Worm (Caenorhabditis elegans) whole organism, L1 larva: Measurements from ENCODE around the gene mrps-18B.

Source experiments
- C34B4.2 ChIP-seq: sonication (generic microtip); optimal IDR thresholded peaks from 2 replicates; lab custom pipeline; 2017; ENCODE audit warnings: mild to moderate bottlenecking, missing genetic modification characterization, missing compliant biosample characterization
- ama-1 ChIP-seq: fragments of 150-350 bp; optimal IDR thresholded peaks from 2 replicates; lab custom pipeline; 2014
- blmp-1 ChIP-seq: fragments of 150-350 bp; optimal IDR thresholded peaks from 2 replicates; lab custom pipeline; 2014; ENCODE audit warnings: missing biosample characterization, missing genetic modification characterization
- ceh-82 ChIP-seq, 3 experiments: fragments of 150-350 bp in 1 of 3; sonication (generic microtip) in 2 of 3; optimal IDR thresholded peaks; 2 replicates each; lab custom pipeline; 2014 to 2017; ENCODE audit warnings: missing biosample characterization in 3 of 3, missing genetic modification characterization in 3 of 3
- dsc-1 ChIP-seq: sonication (generic microtip); optimal IDR thresholded peaks from 2 replicates; lab custom pipeline; 2016; ENCODE audit warnings: mild to moderate bottlenecking, missing genetic modification characterization, missing compliant biosample characterization
- efl-1 ChIP-seq, 4 experiments: fragments of 150-350 bp; optimal IDR thresholded peaks in 3 of 4; peaks in 1 of 4; 1 replicate in 1 of 4; 2 replicates in 3 of 4; lab custom pipeline; 2014; ENCODE audit warnings: missing biosample characterization in 2 of 4, missing genetic modification characterization in 2 of 4, missing genetic modification reagents in 2 of 4
- efl-3 ChIP-seq: fragments of 200-800 bp; sonication (Bioruptor generic); optimal IDR thresholded peaks from 2 replicates; lab custom pipeline; 2018; ENCODE audit warnings: mild to moderate bottlenecking, missing genetic modification characterization, missing compliant biosample characterization
- elt-2 ChIP-seq: sonication (generic microtip); optimal IDR thresholded peaks from 2 replicates; lab custom pipeline; 2016; ENCODE audit warnings: missing genetic modification characterization, mild to moderate bottlenecking, inconsistent platforms, missing compliant biosample characterization, missing genetic modification reagents
- elt-3 ChIP-seq, 6 experiments: fragments of 150-350 bp in 1 of 6; sonication (generic microtip); optimal IDR thresholded peaks; 2 replicates each; lab custom pipeline; 2017 to 2018; ENCODE audit warnings: missing biosample characterization in 6 of 6, missing genetic modification characterization in 6 of 6, inconsistent platforms in 1 of 6
- ets-5 ChIP-seq: fragments of 200-800 bp; sonication (Bioruptor generic); IDR thresholded peaks from 2 replicates; pipeline ENCODE4 v1.3.6; 2022; ENCODE audit warnings: missing genetic modification characterization, missing compliant biosample characterization
- fkh-8 ChIP-seq: sonication (generic microtip); optimal IDR thresholded peaks from 2 replicates; lab custom pipeline; 2016; ENCODE audit warnings: mild to moderate bottlenecking, missing genetic modification characterization, missing compliant biosample characterization
- hlh-17 ChIP-seq: fragments of 200-800 bp; sonication (Bioruptor generic); optimal IDR thresholded peaks from 2 replicates; lab custom pipeline; 2018; ENCODE audit warnings: missing genetic modification characterization, mild to moderate bottlenecking, missing compliant biosample characterization, moderate library complexity, borderline replicate concordance
- irx-1 ChIP-seq: sonication (generic microtip); optimal IDR thresholded peaks from 2 replicates; lab custom pipeline; 2016; ENCODE audit warnings: missing genetic modification characterization, missing compliant biosample characterization
- lin-14 ChIP-seq: fragments of 200-800 bp; sonication (Bioruptor generic); optimal IDR thresholded peaks from 2 replicates; lab custom pipeline; 2018; ENCODE audit warnings: mild to moderate bottlenecking, missing genetic modification characterization, moderate library complexity, missing compliant biosample characterization
- lir-3 ChIP-seq: sonication (generic microtip); optimal IDR thresholded peaks from 2 replicates; lab custom pipeline; 2016; ENCODE audit warnings: mild to moderate bottlenecking, missing genetic modification characterization, moderate library complexity, missing compliant biosample characterization; ENCODE audit not compliant: poor library complexity
- lsy-2 ChIP-seq, 2 experiments: fragments of 150-350 bp; optimal IDR thresholded peaks; 2 replicates each; lab custom pipeline; 2014; ENCODE audit warnings: missing biosample characterization in 2 of 2, missing genetic modification characterization in 2 of 2
- mdl-1 ChIP-seq, 2 experiments: fragments of 150-350 bp; optimal IDR thresholded peaks; 2 replicates each; lab custom pipeline; 2014 to 2017; ENCODE audit warnings: missing biosample characterization in 2 of 2, missing genetic modification characterization in 2 of 2, inconsistent platforms in 1 of 2
- mef-2 ChIP-seq: fragments of 150-350 bp; optimal IDR thresholded peaks from 2 replicates; lab custom pipeline; 2014; ENCODE audit warnings: missing biosample characterization, missing genetic modification characterization
- mep-1 ChIP-seq: fragments of 150-350 bp; optimal IDR thresholded peaks from 2 replicates; lab custom pipeline; 2014; ENCODE audit warnings: missing biosample characterization, missing genetic modification characterization
- nhr-11 ChIP-seq: fragments of 150-350 bp; optimal IDR thresholded peaks from 2 replicates; lab custom pipeline; 2014; ENCODE audit warnings: missing biosample characterization, missing genetic modification characterization
- nhr-85 ChIP-seq: sonication (generic microtip); peaks from one replicate; lab custom pipeline; 2016; ENCODE audit warnings: missing genetic modification characterization, inconsistent platforms, missing compliant biosample characterization
- nhr-90 ChIP-seq: sonication (generic microtip); optimal IDR thresholded peaks from 2 replicates; lab custom pipeline; 2016; ENCODE audit warnings: mild to moderate bottlenecking, missing genetic modification characterization, missing compliant biosample characterization; ENCODE audit not compliant: poor library complexity
- pqm-1 ChIP-seq: sonication (generic microtip); optimal IDR thresholded peaks from 3 replicates; lab custom pipeline; 2017; ENCODE audit warnings: missing biosample characterization, missing genetic modification characterization
- snu-23 ChIP-seq: sonication (generic microtip); optimal IDR thresholded peaks from 2 replicates; lab custom pipeline; 2016; ENCODE audit warnings: missing genetic modification characterization, missing compliant biosample characterization
- tbx-2 ChIP-seq: sonication (generic microtip); optimal IDR thresholded peaks from 2 replicates; lab custom pipeline; 2016; ENCODE audit warnings: missing genetic modification characterization, missing compliant biosample characterization
- tlp-1 ChIP-seq: fragments of 150-350 bp; optimal IDR thresholded peaks from 2 replicates; lab custom pipeline; 2014; ENCODE audit warnings: missing biosample characterization, missing genetic modification characterization
- unc-130 ChIP-seq: fragments of 150-350 bp; optimal IDR thresholded peaks from 2 replicates; lab custom pipeline; 2017; ENCODE audit warnings: missing biosample characterization, missing genetic modification characterization, inconsistent platforms
- unc-30 ChIP-seq: sonication (generic microtip); optimal IDR thresholded peaks from 2 replicates; lab custom pipeline; 2017; ENCODE audit warnings: missing biosample characterization, missing genetic modification characterization
- unc-62 ChIP-seq: fragments of 150-350 bp; optimal IDR thresholded peaks from 2 replicates; lab custom pipeline; 2014; ENCODE audit warnings: missing biosample characterization, missing genetic modification reagents, missing genetic modification characterization
- unc-86 ChIP-seq: sonication (generic microtip); optimal IDR thresholded peaks from 2 replicates; lab custom pipeline; 2016; ENCODE audit warnings: missing genetic modification characterization, missing compliant biosample characterization
- vab-15 ChIP-seq: sonication (generic microtip); optimal IDR thresholded peaks from 2 replicates; lab custom pipeline; 2017; ENCODE audit warnings: missing genotype, mild to moderate bottlenecking, missing genetic modification characterization, missing compliant biosample characterization
- xbp-1 ChIP-seq: sonication (generic microtip); optimal IDR thresholded peaks from 2 replicates; lab custom pipeline; 2016; ENCODE audit warnings: missing genetic modification characterization, missing compliant biosample characterization
- zag-1 ChIP-seq: fragments of 150-350 bp; optimal IDR thresholded peaks from 2 replicates; lab custom pipeline; 2014; ENCODE audit warnings: missing biosample characterization, missing genetic modification characterization

mrps-18B gene

ce11 chrII:8518210-8518609, 7.3 kb upstream of the mrps-18B start, which contains the start of gene T13H5.8:
TSS of gene T13H5.8 (plus strand) at chrII:8518510.
- TF ChIP-seq nhr-11 (tag; lab: Kevin White, UChicago) (no peak), mdl-1 (tag; optimal IDR thresholded peaks at IDR 0.05; lab: Kevin White, UChicago) (no peak), ama-1 (lab: Kevin White, UChicago) (no peak), pqm-1 (tag; lab: Kevin White, UChicago) (no peak), dsc-1 (no peak), lir-3 (tag; lab: Kevin White, UChicago) (no peak), unc-130 (no peak), zag-1 (tag; lab: Kevin White, UChicago) (no peak), vab-15 (tag; lab: Kevin White, UChicago) (no peak), nhr-90 (tag; lab: Kevin White, UChicago) (no peak), efl-3 (GFP tag; lab: Kevin White, UChicago) (no peak), C34B4.2 (tag; lab: Kevin White, UChicago) (no peak), unc-86 (tag; lab: Kevin White, UChicago) (no peak), fkh-8 (tag; lab: Kevin White, UChicago) (no peak), ceh-82 (tag; optimal IDR thresholded peaks at IDR 0.05; lab: Kevin White, UChicago) (no peak), elt-2 (tag; lab: Kevin White, UChicago) (no peak)

- no peak for TF ChIP-seq mef-2 (tag; lab: Kevin White, UChicago)
- TF ChIP-seq lin-14 = no peak
- no peak for TF ChIP-seq unc-30 (tag; lab: Kevin White, UChicago)
- TF ChIP-seq unc-86 (tag; lab: Kevin White, UChicago) = no peak
These were observed 4.9 kb upstream of the mrps-18B start, which contains the start of gene cht-2 for ce11 chrII:8520625-8521024. TSS of gene cht-2 (plus strand) at chrII:8520925.

ce11 chrII:8529176-8529698, 3.8 kb downstream of the mrps-18B start:
- TF ChIP-seq mdl-1 (tag; optimal IDR thresholded peaks at IDR 0.05; lab: Kevin White, UChicago) (no peak), unc-86 (tag; lab: Kevin White, UChicago) (no peak), xbp-1 (no peak), mep-1 (tag; lab: Kevin White, UChicago) (peak; percentile 9), snu-23 (GFP tag; lab: Kevin White, UChicago) (peak; percentile 13), unc-30 (tag; lab: Kevin White, UChicago) (no peak), tlp-1 (no peak), blmp-1 (tag; lab: Kevin White, UChicago) (peak; percentile 75), unc-62 (GFP tag; lab: Kevin White, UChicago) (no peak), ets-5 (GFP tag; lab: Robert Waterston, UW) (no peak), nhr-85 (peak; percentile 60), hlh-17 (GFP tag; lab: Kevin White, UChicago) (no peak), lsy-2 (tag; optimal IDR thresholded peaks at IDR 0.05; lab: Kevin White, UChicago) (peak in 1 of 2 experiments; percentile 13), elt-3 (tag; optimal IDR thresholded peaks at IDR 0.05; lab: Kevin White, UChicago) (peak in 1 of 6 experiments; percentile 29), tbx-2 (tag; lab: Kevin White, UChicago) (no peak), lin-14 (peak; percentile 2)

ce11 chrII:8531181-8531759, 5.8 kb downstream of the mrps-18B start, which contains the start of gene gldi-7:
TSS of gene gldi-7 (minus strand) at chrII:8531222.
- TF ChIP-seq blmp-1 (tag; lab: Kevin White, UChicago) = peak; percentile 11
- TF ChIP-seq irx-1 (tag; lab: Kevin White, UChicago) = no peak
- TF ChIP-seq efl-1 (optimal IDR thresholded peaks at IDR 0.05; lab: Kevin White, UChicago) = no peak
- peak in 1 of 2 experiments; percentile 54 for TF ChIP-seq efl-1 (GFP tag; optimal IDR thresholded peaks at IDR 0.05 in 1 of 2; lab: Kevin White, UChicago)
- TF ChIP-seq unc-62 (GFP tag; lab: Kevin White, UChicago) = no peak
